Fruit fly (Drosophila melanogaster): ENCODE results near the gene CG5708.

- TF ChIP-seq CG13204 (GFP tag; optimal IDR thresholded peaks at IDR 0.05): no peak
- TF ChIP-seq D1 (tag; optimal IDR thresholded peaks at IDR 0.05): no peak
- TF ChIP-seq CG9948 (tag; optimal IDR thresholded peaks at IDR 0.05): peak; percentile 55
- no peak; the same call in 1 of the 2 replicates for TF ChIP-seq Ets98B (GFP tag; IDR thresholded peaks at IDR 0.05)
- no peak for TF ChIP-seq CG4496 (GFP tag; IDR thresholded peaks at IDR 0.05)
- TF ChIP-seq CG8301 (tag; optimal IDR thresholded peaks at IDR 0.05): peak; percentile 60
- peak; percentile 14 for TF ChIP-seq Pif1B (GFP tag; optimal IDR thresholded peaks at IDR 0.05)
- no peak for TF ChIP-seq CG14655 (GFP tag; optimal IDR thresholded peaks at IDR 0.05)
- TF ChIP-seq EcR (GFP tag; optimal IDR thresholded peaks at IDR 0.05): no peak
These were observed 34.3 kb upstream of the CG5708 start, which contains the start of gene Pten for dm6 chr2L:10260750-10261493.
